Worm (Caenorhabditis elegans): ENCODE data around the gene ceh-43.

DNA sequence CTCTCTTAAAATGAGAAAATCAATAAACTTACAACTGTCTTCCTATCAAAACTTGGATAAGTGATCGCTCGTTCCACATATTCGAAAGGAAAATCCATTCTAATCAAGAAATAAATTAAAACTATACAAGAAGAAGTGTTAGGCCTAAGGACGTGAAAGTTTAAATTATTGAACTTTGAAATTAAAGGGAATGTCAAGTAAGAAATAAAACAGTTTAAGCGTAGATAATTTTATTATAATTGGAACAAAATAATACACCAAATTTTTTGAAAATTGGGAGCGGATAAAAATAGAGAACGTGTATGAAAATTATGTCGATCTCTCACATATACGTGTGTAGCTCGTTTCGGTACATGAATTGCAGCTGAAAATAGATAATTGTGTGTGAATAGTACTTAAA, 20.3 kb downstream of the ceh-43 start, which contains the start of gene C28A5.6:
- no peak for TF ChIP-seq sem-4 (tag; optimal IDR thresholded peaks at IDR 0.05)
- TF ChIP-seq nhr-237 (tag; optimal IDR thresholded peaks at IDR 0.05), result no peak
- TF ChIP-seq egl-27 (tag; optimal IDR thresholded peaks at IDR 0.05), result no peak
- TF ChIP-seq fos-1 (tag; optimal IDR thresholded peaks at IDR 0.05), result no peak
- TF ChIP-seq blmp-1 (tag; optimal IDR thresholded peaks at IDR 0.05; ENCODE audit: insufficient read depth), result no peak
- TF ChIP-seq unc-39 (tag; optimal IDR thresholded peaks at IDR 0.05), result no peak
- no peak for TF ChIP-seq ceh-16 (tag; optimal IDR thresholded peaks at IDR 0.05)
- TF ChIP-seq nhr-25 (tag; optimal IDR thresholded peaks at IDR 0.05), result no peak
- no peak for TF ChIP-seq aly-2 (tag; optimal IDR thresholded peaks at IDR 0.05)
- no peak for TF ChIP-seq elt-1 (tag; optimal IDR thresholded peaks at IDR 0.05)
- TF ChIP-seq nhr-129 (tag; optimal IDR thresholded peaks at IDR 0.05), result no peak
- no peak for TF ChIP-seq nhr-12 (tag; optimal IDR thresholded peaks at IDR 0.05)

Data from whole organism, L2 larva.